Worm (Caenorhabditis elegans) whole organism, L1 larva: ENCODE measurements around the gene K01D12.10.

Experiments used
- F16B12.6 ChIP-seq: fragments of 150-350 bp; optimal IDR thresholded peaks from 2 replicates; lab custom pipeline; 2014; ENCODE audit warnings: missing biosample characterization, missing genetic modification characterization
- Y116A8C.19 ChIP-seq: sonication (generic microtip); optimal IDR thresholded peaks from 2 replicates; lab custom pipeline; 2016; ENCODE audit warnings: missing compliant biosample characterization, missing genetic modification characterization, borderline replicate concordance
- ama-1 ChIP-seq: fragments of 150-350 bp; optimal IDR thresholded peaks from 2 replicates; lab custom pipeline; 2014
- ceh-63 ChIP-seq: fragments of 200-800 bp; sonication (Bioruptor generic); optimal IDR thresholded peaks from 2 replicates; lab custom pipeline; 2018; ENCODE audit warnings: mild to moderate bottlenecking, missing genetic modification characterization, missing compliant biosample characterization
- ceh-82 ChIP-seq, 3 experiments: fragments of 150-350 bp in 1 of 3; sonication (generic microtip) in 2 of 3; optimal IDR thresholded peaks; 2 replicates each; lab custom pipeline; 2014 to 2017; ENCODE audit warnings: missing biosample characterization in 3 of 3, missing genetic modification characterization in 3 of 3
- ceh-90 ChIP-seq: sonication (generic microtip); optimal IDR thresholded peaks from 2 replicates; lab custom pipeline; 2016; ENCODE audit warnings: missing genetic modification characterization, missing compliant biosample characterization
- egl-13 ChIP-seq: sonication (generic microtip); optimal IDR thresholded peaks from 2 replicates; lab custom pipeline; 2016; ENCODE audit warnings: missing genotype, missing genetic modification reagents, missing genetic modification characterization, missing compliant biosample characterization
- elt-2 ChIP-seq: sonication (generic microtip); optimal IDR thresholded peaks from 2 replicates; lab custom pipeline; 2016; ENCODE audit warnings: missing genetic modification characterization, mild to moderate bottlenecking, inconsistent platforms, missing compliant biosample characterization, missing genetic modification reagents
- elt-3 ChIP-seq, 6 experiments: fragments of 150-350 bp in 1 of 6; sonication (generic microtip); optimal IDR thresholded peaks; 2 replicates each; lab custom pipeline; 2017 to 2018; ENCODE audit warnings: missing biosample characterization in 6 of 6, missing genetic modification characterization in 6 of 6, inconsistent platforms in 1 of 6
- ets-5 ChIP-seq: fragments of 200-800 bp; sonication (Bioruptor generic); IDR thresholded peaks from 2 replicates; pipeline ENCODE4 v1.3.6; 2022; ENCODE audit warnings: missing genetic modification characterization, missing compliant biosample characterization
- fkh-10 ChIP-seq: sonication (generic microtip); optimal IDR thresholded peaks from 2 replicates; lab custom pipeline; 2017; ENCODE audit warnings: missing biosample characterization, missing genetic modification reagents, missing genetic modification characterization
- fkh-8 ChIP-seq: sonication (generic microtip); optimal IDR thresholded peaks from 2 replicates; lab custom pipeline; 2016; ENCODE audit warnings: mild to moderate bottlenecking, missing genetic modification characterization, missing compliant biosample characterization
- grh-1 ChIP-seq: fragments of 200-800 bp; sonication (Bioruptor generic); IDR thresholded peaks from 2 replicates; pipeline ENCODE4 v1.3.6; 2022; ENCODE audit warnings: missing genetic modification reagents, missing genetic modification characterization, missing compliant biosample characterization
- hlh-17 ChIP-seq: fragments of 200-800 bp; sonication (Bioruptor generic); optimal IDR thresholded peaks from 2 replicates; lab custom pipeline; 2018; ENCODE audit warnings: missing genetic modification characterization, mild to moderate bottlenecking, missing compliant biosample characterization, moderate library complexity, borderline replicate concordance
- hlh-4 ChIP-seq: sonication (generic microtip); optimal IDR thresholded peaks from 2 replicates; lab custom pipeline; 2016; ENCODE audit warnings: mild to moderate bottlenecking, missing genetic modification characterization, missing compliant biosample characterization
- hpl-2 ChIP-seq: fragments of 150-350 bp; optimal IDR thresholded peaks from 2 replicates; lab custom pipeline; 2014; ENCODE audit warnings: missing biosample characterization, missing genetic modification reagents, missing genetic modification characterization
- isw-1 ChIP-seq: fragments of 200-800 bp; sonication (Bioruptor generic); IDR thresholded peaks from 2 replicates; pipeline ENCODE4 v1.3.6; 2022; ENCODE audit warnings: missing genetic modification characterization, missing compliant biosample characterization
- lin-14 ChIP-seq: fragments of 200-800 bp; sonication (Bioruptor generic); optimal IDR thresholded peaks from 2 replicates; lab custom pipeline; 2018; ENCODE audit warnings: mild to moderate bottlenecking, missing genetic modification characterization, moderate library complexity, missing compliant biosample characterization
- lin-35 ChIP-seq, 2 experiments: fragments of 150-350 bp; optimal IDR thresholded peaks; 2 replicates each; lab custom pipeline; 2014; ENCODE audit warnings: missing biosample characterization in 2 of 2, missing genetic modification characterization in 2 of 2, missing genetic modification reagents in 2 of 2
- mdl-1 ChIP-seq, 2 experiments: fragments of 150-350 bp; optimal IDR thresholded peaks; 2 replicates each; lab custom pipeline; 2014 to 2017; ENCODE audit warnings: missing biosample characterization in 2 of 2, missing genetic modification characterization in 2 of 2, inconsistent platforms in 1 of 2
- nhr-19 ChIP-seq: fragments of 200-800 bp; sonication (Bioruptor generic); conservative IDR thresholded peaks from 2 replicates; pipeline ENCODE4 v1.3.6; 2022; ENCODE audit warnings: missing genetic modification characterization, missing compliant biosample characterization
- nhr-76 ChIP-seq: sonication (generic microtip); optimal IDR thresholded peaks from 2 replicates; lab custom pipeline; 2017; ENCODE audit warnings: missing biosample characterization, missing genetic modification characterization
- nhr-85 ChIP-seq: sonication (generic microtip); peaks from one replicate; lab custom pipeline; 2016; ENCODE audit warnings: missing genetic modification characterization, inconsistent platforms, missing compliant biosample characterization
- skn-1 ChIP-seq: fragments of 150-350 bp; optimal IDR thresholded peaks from 2 replicates; lab custom pipeline; 2014; ENCODE audit warnings: missing biosample characterization, missing genetic modification characterization
- snpc-4 ChIP-seq: fragments of 150-350 bp; optimal IDR thresholded peaks from 2 replicates; lab custom pipeline; 2014; ENCODE audit warnings: missing biosample characterization, missing genetic modification characterization
- snu-23 ChIP-seq: sonication (generic microtip); optimal IDR thresholded peaks from 2 replicates; lab custom pipeline; 2016; ENCODE audit warnings: missing genetic modification characterization, missing compliant biosample characterization
- sptf-1 ChIP-seq: fragments of 150-350 bp; optimal IDR thresholded peaks from 2 replicates; lab custom pipeline; 2014; ENCODE audit warnings: missing biosample characterization, missing genetic modification characterization
- sup-37 ChIP-seq: fragments of 200-800 bp; sonication (Bioruptor generic); optimal IDR thresholded peaks from 2 replicates; lab custom pipeline; 2018; ENCODE audit warnings: mild to moderate bottlenecking, missing genetic modification characterization, missing compliant biosample characterization
- unc-62 ChIP-seq: fragments of 150-350 bp; optimal IDR thresholded peaks from 2 replicates; lab custom pipeline; 2014; ENCODE audit warnings: missing biosample characterization, missing genetic modification reagents, missing genetic modification characterization
- unc-86 ChIP-seq: sonication (generic microtip); optimal IDR thresholded peaks from 2 replicates; lab custom pipeline; 2016; ENCODE audit warnings: missing genetic modification characterization, missing compliant biosample characterization
- unc-98 ChIP-seq: fragments of 200-800 bp; sonication (Bioruptor generic); IDR thresholded peaks from 2 replicates; pipeline ENCODE4 v1.3.6; 2022; ENCODE audit warnings: missing genetic modification characterization, missing compliant biosample characterization
- xbp-1 ChIP-seq: sonication (generic microtip); optimal IDR thresholded peaks from 2 replicates; lab custom pipeline; 2016; ENCODE audit warnings: missing genetic modification characterization, missing compliant biosample characterization
- zag-1 ChIP-seq: fragments of 150-350 bp; optimal IDR thresholded peaks from 2 replicates; lab custom pipeline; 2014; ENCODE audit warnings: missing biosample characterization, missing genetic modification characterization
- zip-4 ChIP-seq: fragments of 200-800 bp; sonication (Bioruptor generic); optimal IDR thresholded peaks from 2 replicates; lab custom pipeline; 2018; ENCODE audit warnings: mild to moderate bottlenecking, missing genetic modification characterization, moderate library complexity, missing compliant biosample characterization

Gene K01D12.10

ce11 chrV:12432111-12432510, 26.1 kb downstream of the K01D12.10 start, which contains the start of gene C54D10.13:
Gene C54D10.13 (minus strand): TSS chrV:12432289.
- TF ChIP-seq mdl-1 (tag; optimal IDR thresholded peaks at IDR 0.05; lab: Kevin White, UChicago) (no peak), fkh-8 (tag; lab: Kevin White, UChicago) (no peak)

ce11 chrV:12433105-12433504, 27.1 kb downstream of the K01D12.10 start:
- no peak for TF ChIP-seq elt-2 (tag; lab: Kevin White, UChicago)
- TF ChIP-seq egl-13 = no peak
- no peak for TF ChIP-seq mdl-1 (tag; optimal IDR thresholded peaks at IDR 0.05; lab: Kevin White, UChicago)
- TF ChIP-seq fkh-8 (tag; lab: Kevin White, UChicago) = no peak
- TF ChIP-seq nhr-76 (tag; lab: Kevin White, UChicago) = no peak
- no peak for TF ChIP-seq skn-1 (tag; lab: Kevin White, UChicago)
- TF ChIP-seq hlh-17 (GFP tag; lab: Kevin White, UChicago) = no peak
- TF ChIP-seq unc-98 = no peak
- TF ChIP-seq ceh-63 (GFP tag; lab: Kevin White, UChicago) = no peak
- TF ChIP-seq xbp-1 (tag; lab: Kevin White, UChicago) = no peak
- TF ChIP-seq ceh-90 (tag; lab: Kevin White, UChicago) = no peak
- no peak for TF ChIP-seq lin-14 (GFP tag; lab: Kevin White, UChicago)
- no peak for TF ChIP-seq ama-1 (lab: Kevin White, UChicago)
- no peak for TF ChIP-seq zip-4 (GFP tag; lab: Kevin White, UChicago)
- no peak for TF ChIP-seq hpl-2
- no peak for TF ChIP-seq snu-23
- TF ChIP-seq snpc-4 (tag; lab: Kevin White, UChicago) = no peak
- no peak for TF ChIP-seq nhr-85 (tag; lab: Kevin White, UChicago)
- no peak for TF ChIP-seq ets-5 (GFP tag; lab: Robert Waterston, UW)

ce11 chrV:12433717-12434116, 27.7 kb downstream of the K01D12.10 start, which contains the start of gene srh-25:
Gene srh-25 (minus strand): TSS chrV:12433817.
- peak; percentile 60 for TF ChIP-seq hlh-4
- no peak for TF ChIP-seq nhr-19 (GFP tag; lab: Robert Waterston, UW)

ce11 chrV:12441420-12441819, 35.4 kb downstream of the K01D12.10 start, which contains the start of gene pals-37:
Gene pals-37 (minus strand): TSS chrV:12441520.
- no peak for TF ChIP-seq grh-1 (GFP tag; lab: Robert Waterston, UW)
- TF ChIP-seq unc-98 = no peak
- no peak for TF ChIP-seq fkh-10 (GFP tag; lab: Kevin White, UChicago)
- no peak for TF ChIP-seq zag-1 (tag; lab: Kevin White, UChicago)
- TF ChIP-seq Y116A8C.19 (tag; lab: Kevin White, UChicago) = no peak
- TF ChIP-seq sup-37 (GFP tag; lab: Kevin White, UChicago) = no peak
- TF ChIP-seq sptf-1 = no peak
- no peak for TF ChIP-seq isw-1 (GFP tag; lab: Robert Waterston, UW)
- TF ChIP-seq elt-3 (tag; optimal IDR thresholded peaks at IDR 0.05; lab: Kevin White, UChicago) = no peak
- TF ChIP-seq F16B12.6 (tag; lab: Kevin White, UChicago) = no peak
- TF ChIP-seq skn-1 (tag; lab: Kevin White, UChicago) = no peak
- no peak for TF ChIP-seq unc-86
- no peak for TF ChIP-seq ceh-63 (GFP tag; lab: Kevin White, UChicago)
- TF ChIP-seq nhr-85 (tag; lab: Kevin White, UChicago) = no peak
- no peak for TF ChIP-seq unc-62 (GFP tag; lab: Kevin White, UChicago)
- TF ChIP-seq lin-35 (GFP tag; optimal IDR thresholded peaks at IDR 0.05; lab: Kevin White, UChicago) = no peak
- TF ChIP-seq fkh-8 (tag; lab: Kevin White, UChicago) = no peak
- no peak for TF ChIP-seq xbp-1 (tag; lab: Kevin White, UChicago)

- TF ChIP-seq ceh-82 (tag; optimal IDR thresholded peaks at IDR 0.05; lab: Kevin White, UChicago) = no peak
Observed at ce11 chrV:12443754-12444153, 37.7 kb downstream of the K01D12.10 start, which contains the start of gene pals-39. Gene pals-39 (minus strand): TSS chrV:12443854.
